Worm (Caenorhabditis elegans) whole organism, L3 larva: ENCODE results near the gene snf-6.

Experiments
- elt-2 ChIP-seq: sonication (generic microtip); optimal IDR thresholded peaks from 2 replicates; lab custom pipeline; 2016; ENCODE audit warnings: missing genetic modification reagents, mild to moderate bottlenecking, missing genetic modification characterization, missing compliant biosample characterization
- fkh-10 ChIP-seq: sonication (generic microtip); optimal IDR thresholded peaks from 2 replicates; lab custom pipeline; 2017; ENCODE audit warnings: missing biosample characterization, missing genetic modification reagents, missing genetic modification characterization
- mdl-1 ChIP-seq: fragments of 150-350 bp; optimal IDR thresholded peaks from 2 replicates; lab custom pipeline; 2014; ENCODE audit warnings: missing biosample characterization, missing genetic modification characterization
- nhr-77 ChIP-seq: fragments of 150-350 bp; optimal IDR thresholded peaks from 2 replicates; lab custom pipeline; 2014; ENCODE audit warnings: missing biosample characterization, missing genetic modification characterization

DNA sequence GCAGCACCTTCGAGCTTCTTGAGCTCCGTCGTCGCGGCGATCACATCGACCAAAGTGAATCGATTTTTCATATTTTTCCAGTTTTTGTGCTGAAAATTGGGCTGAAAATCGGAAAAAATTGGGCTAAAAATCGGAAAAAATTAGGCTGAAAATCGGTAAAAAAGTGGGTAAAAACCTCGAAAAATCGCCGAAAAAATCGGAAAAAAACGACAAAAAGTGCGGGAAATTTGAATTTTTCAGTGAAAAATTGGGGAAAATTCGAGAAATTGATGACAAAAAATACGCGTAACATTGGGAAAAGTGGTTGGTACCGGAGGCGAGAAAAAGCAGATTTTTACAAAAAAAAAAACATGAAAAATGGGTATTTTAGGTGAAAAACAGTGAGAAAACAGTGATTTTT lies 49.2 kb downstream of the snf-6 start, which contains the start of gene Y82E9BR.18:
- TF ChIP-seq fkh-10 (GFP tag; lab: Kevin White, UChicago) (no peak), elt-2 (tag; lab: Kevin White, UChicago) (no peak), mdl-1 (tag; lab: Kevin White, UChicago) (no peak), nhr-77 (tag; lab: Kevin White, UChicago) (no peak)
